Worm (Caenorhabditis elegans) whole organism, L4 larva: Measurements from ENCODE around the gene pfk-1.2.

Source experiments
- F26F4.8 ChIP-seq: fragments of 200-800 bp; sonication (Bioruptor generic); conservative IDR thresholded peaks from 2 replicates; pipeline ENCODE4 v1.3.6; 2022; ENCODE audit warnings: missing genetic modification characterization, missing compliant biosample characterization
- F37D6.2 ChIP-seq: sonication (generic microtip); optimal IDR thresholded peaks from 2 replicates; lab custom pipeline; 2016; ENCODE audit warnings: mild to moderate bottlenecking, missing genetic modification characterization, missing compliant biosample characterization
- R02D3.7 ChIP-seq: fragments of 150-350 bp; sonication (generic microtip); optimal IDR thresholded peaks from 3 replicates; lab custom pipeline; 2014; ENCODE audit warnings: missing biosample characterization, missing genetic modification characterization
- T26A8.4 ChIP-seq: fragments of 200-800 bp; sonication (Bioruptor generic); IDR thresholded peaks from 2 replicates; pipeline ENCODE4 v1.3.6; 2022; ENCODE audit warnings: missing genetic modification characterization, missing compliant biosample characterization
- aha-1 ChIP-seq: fragments of 150-350 bp; peaks from one replicate; lab custom pipeline; 2014; ENCODE audit warnings: missing biosample characterization, missing genetic modification characterization
- ama-1 ChIP-seq: fragments of 150-350 bp; optimal IDR thresholded peaks from 2 replicates; lab custom pipeline; 2014; ENCODE audit warnings: inconsistent platforms, mixed read lengths
- ceh-32 ChIP-seq: sonication (generic microtip); optimal IDR thresholded peaks from 2 replicates; lab custom pipeline; 2016; ENCODE audit warnings: mild to moderate bottlenecking, missing genetic modification characterization, missing compliant biosample characterization; ENCODE audit not compliant: poor library complexity
- ceh-44 ChIP-seq: fragments of 200-800 bp; sonication (Bioruptor generic); IDR thresholded peaks from 2 replicates; pipeline ENCODE4 v1.3.6; 2022; ENCODE audit warnings: missing genetic modification reagents, missing genetic modification characterization, missing compliant biosample characterization
- ctbp-1 ChIP-seq: fragments of 200-800 bp; sonication (Bioruptor generic); IDR thresholded peaks from 2 replicates; pipeline ENCODE4 v1.3.6; 2022; ENCODE audit warnings: missing genetic modification reagents, missing genetic modification characterization, missing compliant biosample characterization
- daf-16 ChIP-seq, 3 experiments: sonication (generic microtip); optimal IDR thresholded peaks; 2 replicates each; lab custom pipeline; 2016 to 2017; ENCODE audit warnings: missing genetic modification characterization in 3 of 3, missing genetic modification reagents in 3 of 3, mild to moderate bottlenecking in 2 of 3, missing compliant biosample characterization in 2 of 3, missing biosample characterization in 1 of 3, moderate library complexity in 1 of 3
- daf-8 ChIP-seq: fragments of 200-800 bp; sonication (Bioruptor generic); IDR thresholded peaks from 2 replicates; pipeline ENCODE4 v1.3.6; 2022; ENCODE audit warnings: missing genetic modification characterization, missing compliant biosample characterization
- dmd-6 ChIP-seq: fragments of 200-800 bp; sonication (Bioruptor generic); IDR thresholded peaks from 2 replicates; pipeline ENCODE4 v1.3.6; 2022; ENCODE audit warnings: missing genetic modification reagents, missing genetic modification characterization, missing compliant biosample characterization
- dmd-9 ChIP-seq: fragments of 200-800 bp; sonication (Bioruptor generic); IDR thresholded peaks from 2 replicates; pipeline ENCODE4 v1.3.6; 2022; ENCODE audit warnings: missing genetic modification reagents, missing genetic modification characterization, missing compliant biosample characterization
- dpl-1 ChIP-seq: fragments of 150-350 bp; optimal IDR thresholded peaks from 2 replicates; lab custom pipeline; 2014; ENCODE audit warnings: missing biosample characterization, missing genetic modification reagents, missing genetic modification characterization
- egl-43 ChIP-seq: fragments of 200-800 bp; sonication (Bioruptor generic); IDR thresholded peaks from 2 replicates; pipeline ENCODE4 v1.3.6; 2022; ENCODE audit warnings: missing genetic modification reagents, missing genetic modification characterization, missing compliant biosample characterization
- fkh-10 ChIP-seq: fragments of 150-350 bp; optimal IDR thresholded peaks from 2 replicates; lab custom pipeline; 2014; ENCODE audit warnings: missing biosample characterization, missing genetic modification reagents, missing genetic modification characterization
- gei-8 ChIP-seq: fragments of 200-800 bp; sonication (Bioruptor generic); optimal IDR thresholded peaks from 2 replicates; lab custom pipeline; 2018; ENCODE audit warnings: mild to moderate bottlenecking, missing genetic modification characterization, missing compliant biosample characterization
- hif-1 ChIP-seq, 2 experiments: sonication (generic microtip); optimal IDR thresholded peaks; 2 replicates each; lab custom pipeline; 2016 to 2017; ENCODE audit warnings: missing compliant biosample characterization in 2 of 2, missing genetic modification characterization in 2 of 2, missing genetic modification reagents in 2 of 2, missing genotype in 2 of 2, mild to moderate bottlenecking in 1 of 2
- hlh-11 ChIP-seq: fragments of 200-800 bp; sonication (Bioruptor generic); optimal IDR thresholded peaks from 2 replicates; lab custom pipeline; 2018; ENCODE audit warnings: mild to moderate bottlenecking, missing genetic modification characterization, missing compliant biosample characterization
- hlh-30 ChIP-seq: sonication (generic microtip); optimal IDR thresholded peaks from 2 replicates; lab custom pipeline; 2017; ENCODE audit warnings: antibody characterized with exemption, mild to moderate bottlenecking, missing genetic modification characterization, missing compliant biosample characterization; ENCODE audit not compliant: insufficient read depth
- hmg-1.1 ChIP-seq: fragments of 200-800 bp; sonication (Bioruptor generic); IDR thresholded peaks from 2 replicates; pipeline ENCODE4 v1.3.6; 2022; ENCODE audit warnings: missing genetic modification reagents, missing genetic modification characterization, missing compliant biosample characterization
- lim-7 ChIP-seq: fragments of 200-800 bp; sonication (Bioruptor generic); IDR thresholded peaks from 2 replicates; pipeline ENCODE4 v1.3.6; 2022; ENCODE audit warnings: missing genetic modification characterization, missing compliant biosample characterization
- lin-38 ChIP-seq: fragments of 200-800 bp; sonication (Bioruptor generic); IDR thresholded peaks from 2 replicates; pipeline ENCODE4 v1.3.6; 2022; ENCODE audit warnings: missing genetic modification reagents, missing genetic modification characterization, missing compliant biosample characterization
- lsy-2 ChIP-seq, 2 experiments: fragments of 150-350 bp in 1 of 2; sonication (generic microtip) in 1 of 2; optimal IDR thresholded peaks; 2 replicates each; lab custom pipeline; 2014 to 2017; ENCODE audit warnings: missing biosample characterization in 2 of 2, missing genetic modification characterization in 2 of 2
- madf-5 ChIP-seq, 2 experiments: fragments of 200-800 bp; sonication (Bioruptor generic); IDR thresholded peaks; 2 replicates each; pipeline ENCODE4 v1.3.6; 2022; ENCODE audit warnings: missing compliant biosample characterization in 2 of 2, missing genetic modification characterization in 2 of 2
- mdl-1 ChIP-seq, 2 experiments: fragments of 150-350 bp in 1 of 2; sonication (generic microtip) in 1 of 2; optimal IDR thresholded peaks; 2 replicates each; lab custom pipeline; 2014 to 2017; ENCODE audit warnings: missing biosample characterization in 2 of 2, missing genetic modification characterization in 2 of 2
- mep-1 ChIP-seq: fragments of 150-350 bp; sonication (generic microtip); optimal IDR thresholded peaks from 3 replicates; lab custom pipeline; 2014; ENCODE audit warnings: missing biosample characterization, missing genetic modification characterization
- mes-2 ChIP-seq: sonication (generic microtip); optimal IDR thresholded peaks from 2 replicates; lab custom pipeline; 2016; ENCODE audit warnings: missing genotype, mild to moderate bottlenecking, missing genetic modification characterization, missing compliant biosample characterization; ENCODE audit not compliant: poor library complexity, severe bottlenecking
- mxl-3 ChIP-seq: fragments of 200-800 bp; sonication (Bioruptor generic); optimal IDR thresholded peaks from 2 replicates; lab custom pipeline; 2018; ENCODE audit warnings: mild to moderate bottlenecking, missing genetic modification characterization, missing compliant biosample characterization
- nhr-10 ChIP-seq: fragments of 150-350 bp; optimal IDR thresholded peaks from 2 replicates; lab custom pipeline; 2014; ENCODE audit warnings: missing biosample characterization, missing genetic modification characterization
- nhr-102 ChIP-seq: sonication (generic microtip); optimal IDR thresholded peaks from 2 replicates; lab custom pipeline; 2016; ENCODE audit warnings: mild to moderate bottlenecking, missing genetic modification characterization, moderate library complexity, missing compliant biosample characterization
- nhr-11 ChIP-seq: fragments of 150-350 bp; optimal IDR thresholded peaks from 2 replicates; lab custom pipeline; 2014; ENCODE audit warnings: missing biosample characterization, missing genetic modification characterization
- nhr-42 ChIP-seq: fragments of 200-800 bp; sonication (Bioruptor generic); IDR thresholded peaks from 2 replicates; pipeline ENCODE4 v1.3.6; 2022; ENCODE audit warnings: missing genetic modification characterization, missing compliant biosample characterization
- nhr-48 ChIP-seq: sonication (generic microtip); optimal IDR thresholded peaks from 2 replicates; lab custom pipeline; 2016; ENCODE audit warnings: mild to moderate bottlenecking, missing genetic modification characterization, missing compliant biosample characterization
- nhr-6 ChIP-seq: fragments of 150-350 bp; optimal IDR thresholded peaks from 2 replicates; lab custom pipeline; 2014; ENCODE audit warnings: missing biosample characterization, missing genetic modification characterization
- nhr-76 ChIP-seq: fragments of 150-350 bp; optimal IDR thresholded peaks from 2 replicates; lab custom pipeline; 2014; ENCODE audit warnings: missing biosample characterization, missing genetic modification characterization
- pha-4 ChIP-seq, 2 experiments: fragments of 150-350 bp in 1 of 2; fragments of 200-800 bp in 1 of 2; sonication (Bioruptor generic) in 1 of 2; IDR thresholded peaks in 1 of 2; optimal IDR thresholded peaks in 1 of 2; 2 replicates each; pipeline versions ENCODE4 v1.3.6 to Lab custom; 2014 to 2022; ENCODE audit warnings: missing genetic modification characterization in 2 of 2, missing genetic modification reagents in 2 of 2, missing biosample characterization in 1 of 2, missing compliant biosample characterization in 1 of 2
- pqm-1 ChIP-seq: sonication (generic microtip); optimal IDR thresholded peaks from 2 replicates; lab custom pipeline; 2017; ENCODE audit warnings: missing biosample characterization, missing genetic modification characterization
- rbr-2 ChIP-seq: sonication (generic microtip); optimal IDR thresholded peaks from 2 replicates; lab custom pipeline; 2016; ENCODE audit warnings: missing genotype, missing genetic modification characterization, missing compliant biosample characterization
- sdz-12 ChIP-seq: fragments of 200-800 bp; sonication (Bioruptor generic); optimal IDR thresholded peaks from 2 replicates; lab custom pipeline; 2018; ENCODE audit warnings: mild to moderate bottlenecking, missing genetic modification characterization, missing compliant biosample characterization
- set-16 ChIP-seq: fragments of 200-800 bp; sonication (Bioruptor generic); IDR thresholded peaks from 2 replicates; pipeline ENCODE4 v1.3.6; 2022; ENCODE audit warnings: missing genetic modification reagents, missing genetic modification characterization, missing compliant biosample characterization
- snpc-1.2 ChIP-seq: fragments of 200-800 bp; sonication (Bioruptor generic); IDR thresholded peaks from 2 replicates; pipeline ENCODE4 v1.3.6; 2022; ENCODE audit warnings: missing genetic modification reagents, missing genetic modification characterization, missing compliant biosample characterization
- tra-1 ChIP-seq: fragments of 200-800 bp; sonication (Bioruptor generic); IDR thresholded peaks from 2 replicates; pipeline ENCODE4 v1.3.6; 2022; ENCODE audit warnings: missing genetic modification reagents, missing genetic modification characterization, missing compliant biosample characterization
- unc-39 ChIP-seq: sonication (generic microtip); optimal IDR thresholded peaks from 2 replicates; lab custom pipeline; 2017; ENCODE audit warnings: missing biosample characterization, missing genetic modification characterization
- unc-62 ChIP-seq, 3 experiments: fragments of 150-350 bp in 1 of 3; sonication (generic microtip); optimal IDR thresholded peaks in 2 of 3; peaks in 1 of 3; 1 replicate in 1 of 3; 2 replicates in 2 of 3; lab custom pipeline; 2014 to 2017; ENCODE audit warnings: missing biosample characterization in 3 of 3, missing genetic modification characterization in 3 of 3, missing genetic modification reagents in 3 of 3, missing genotype in 1 of 3
- vab-7 ChIP-seq: fragments of 200-800 bp; sonication (Bioruptor generic); IDR thresholded peaks from 2 replicates; pipeline ENCODE4 v1.3.6; 2022; ENCODE audit warnings: missing genetic modification reagents, missing genetic modification characterization, missing compliant biosample characterization
- zip-11 ChIP-seq: fragments of 200-800 bp; sonication (Bioruptor generic); IDR thresholded peaks from 2 replicates; pipeline ENCODE4 v1.3.6; 2022; ENCODE audit warnings: missing genetic modification characterization, missing compliant biosample characterization
- zip-2 ChIP-seq: fragments of 150-350 bp; optimal IDR thresholded peaks from 2 replicates; lab custom pipeline; 2014; ENCODE audit warnings: missing biosample characterization, missing genetic modification characterization

Gene pfk-1.2

ce11 chrV:9545238-9545709 lies 13.7 kb downstream of the pfk-1.2 start, which contains the start of the genes his-35 and his-41:
his-35 (minus strand) TSS chrV:9545288.
his-41 (plus strand) TSS chrV:9545536.
- TF ChIP-seq mxl-3 (peak; percentile 10), unc-39 (no peak), nhr-102 (tag; lab: Kevin White, UChicago) (peak; percentile 44), mdl-1 (tag; optimal IDR thresholded peaks at IDR 0.05; lab: Kevin White, UChicago) (peak in 1 of 2 experiments; percentile 11), ceh-32 (no peak), zip-2 (tag; lab: Kevin White, UChicago) (no peak), dmd-6 (GFP tag; lab: Robert Waterston, UW) (peak; percentile 27; the same call in 1 of the 2 replicates), nhr-6 (no peak), nhr-42 (GFP tag; lab: Robert Waterston, UW) (0 out of 2 replicates have a peak, but pooled peaks have one; percentile 27), F37D6.2 (tag; lab: Kevin White, UChicago) (peak; percentile 12), hlh-11 (tag; lab: Kevin White, UChicago) (peak; percentile 59), F26F4.8 (no peak), nhr-76 (tag; lab: Kevin White, UChicago) (no peak), nhr-10 (tag; lab: Kevin White, UChicago) (no peak), ctbp-1 (GFP tag; lab: Robert Waterston, UW) (no peak), zip-11 (GFP tag; lab: Robert Waterston, UW) (no peak), T26A8.4 (GFP tag; lab: Robert Waterston, UW) (no peak; the same call in 1 of the 2 replicates), R02D3.7 (no peak), aha-1 (tag; lab: Kevin White, UChicago) (peak; percentile 96), rbr-2 (tag; lab: Kevin White, UChicago) (peak; percentile 37), egl-43 (GFP tag; lab: Robert Waterston, UW) (peak; percentile 57; the same call in 1 of the 2 replicates), hlh-30 (tag; lab: Kevin White, UChicago) (peak; percentile 4), gei-8 (GFP tag; lab: Kevin White, UChicago) (no peak), madf-5 (GFP tag; IDR thresholded peaks at IDR 0.05; lab: Robert Waterston, UW) (no peak), dpl-1 (peak; percentile 27), nhr-48 (tag; lab: Kevin White, UChicago) (peak; percentile 20), snpc-1.2 (GFP tag; lab: Robert Waterston, UW) (no peak), mep-1 (peak; percentile 2), daf-8 (GFP tag; lab: Robert Waterston, UW) (no peak), ama-1 (lab: Kevin White, UChicago) (peak; percentile 85), fkh-10 (GFP tag; lab: Kevin White, UChicago) (no peak), hif-1 (tag; optimal IDR thresholded peaks at IDR 0.05; lab: Kevin White, UChicago) (no peak), pha-4 (GFP tag; IDR thresholded peaks at IDR 0.05; lab: Robert Waterston, UW) (no peak; the same call in 1 of the 2 replicates), pha-4 (tag; optimal IDR thresholded peaks at IDR 0.05; lab: Kevin White, UChicago) (no peak), lim-7 (GFP tag; lab: Robert Waterston, UW) (no peak), lin-38 (peak; percentile 61), dmd-9 (no peak), unc-62 (GFP tag; optimal IDR thresholded peaks at IDR 0.05 in 1 of 2; lab: Kevin White, UChicago) (peak in 1 of 2 experiments; percentile 81), unc-62 (tag; optimal IDR thresholded peaks at IDR 0.05; lab: Kevin White, UChicago) (no peak), pqm-1 (tag; lab: Kevin White, UChicago) (no peak), set-16 (GFP tag; lab: Robert Waterston, UW) (peak; percentile 24; the same call in 1 of the 2 replicates), daf-16 (GFP tag; optimal IDR thresholded peaks at IDR 0.05; lab: Kevin White, UChicago) (no peak), daf-16 (tag; optimal IDR thresholded peaks at IDR 0.05; lab: Kevin White, UChicago) (no peak), ceh-44 (no peak), lsy-2 (tag; optimal IDR thresholded peaks at IDR 0.05; lab: Kevin White, UChicago) (peak in 1 of 2 experiments; percentile 46), vab-7 (GFP tag; lab: Robert Waterston, UW) (no peak), nhr-11 (tag; lab: Kevin White, UChicago) (peak; percentile 76), tra-1 (0 out of 2 replicates have a peak, but pooled peaks have one; percentile 16), mes-2 (peak; percentile 42), sdz-12 (GFP tag; lab: Kevin White, UChicago) (no peak), hmg-1.1 (GFP tag; lab: Robert Waterston, UW) (0 out of 2 replicates have a peak, but pooled peaks have one; percentile 24)
